Worm (Caenorhabditis elegans): ENCODE results near the gene glb-4.
A peak's percentile ranks its signal among the peaks of the same experiment; 100 is the strongest.

Gene glb-4

DNA sequence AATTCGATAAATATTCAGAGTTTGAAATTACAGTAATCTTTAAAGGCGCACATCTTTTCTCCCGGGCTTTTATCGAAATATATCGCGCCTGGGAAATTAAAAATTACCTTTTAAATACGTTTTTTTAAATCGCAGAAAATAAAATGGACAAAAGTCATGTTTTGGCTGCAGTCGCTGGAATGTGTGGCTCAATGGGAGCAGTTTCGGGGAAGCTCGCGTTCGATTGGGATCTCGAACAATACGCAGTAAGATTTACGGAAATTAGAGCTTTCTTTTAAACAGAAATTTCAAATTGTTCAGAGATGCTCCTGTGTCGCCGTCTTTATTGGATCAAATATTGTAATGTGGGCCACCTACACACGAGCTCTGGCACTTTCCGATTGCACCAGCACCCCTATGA is 18.5 kb upstream of the glb-4 start, which contains the start of gene F40F8.12:
Gene F40F8.12, plus strand, starts transcription at position 301 of the 400 bp plus-strand sequence.
- no peak for TF ChIP-seq hlh-30 (tag; optimal IDR thresholded peaks at IDR 0.05; ENCODE audit: insufficient read depth)
- no peak for TF ChIP-seq daf-16 (GFP tag; optimal IDR thresholded peaks at IDR 0.05)
- no peak for TF ChIP-seq daf-16 (tag; optimal IDR thresholded peaks at IDR 0.05)
- no peak for TF ChIP-seq nhr-102 (tag; optimal IDR thresholded peaks at IDR 0.05)
- no peak for TF ChIP-seq zfp-2 (tag; optimal IDR thresholded peaks at IDR 0.05)
- TF ChIP-seq pha-4 (GFP tag; IDR thresholded peaks at IDR 0.05), result no peak
- no peak for TF ChIP-seq pha-4 (tag; optimal IDR thresholded peaks at IDR 0.05)
- no peak for TF ChIP-seq nhr-48 (tag; optimal IDR thresholded peaks at IDR 0.05)
- no peak for TF ChIP-seq snpc-4 (tag; optimal IDR thresholded peaks at IDR 0.05)

DNA sequence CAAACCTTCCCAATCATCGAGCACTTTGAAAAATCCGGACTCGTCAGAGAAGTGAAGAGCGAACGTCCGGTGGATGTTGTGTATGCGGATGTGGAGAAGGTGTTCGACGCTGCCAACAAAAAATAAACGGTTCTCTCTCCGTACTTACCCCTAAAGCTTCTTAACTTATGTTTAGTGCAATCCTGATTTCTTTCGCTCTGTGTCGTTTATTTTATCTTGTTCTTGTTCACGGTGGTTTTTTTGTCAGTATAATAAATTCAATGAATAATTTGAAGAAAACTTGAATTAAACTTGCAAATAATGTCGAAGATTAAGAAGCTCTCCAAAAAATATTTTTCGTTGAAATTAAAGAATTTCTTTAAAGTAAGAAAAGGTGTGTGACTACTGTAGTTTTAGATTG is 18.0 kb upstream of the glb-4 start, which contains the start of gene F40F8.3:
Gene F40F8.3, plus strand, starts transcription at position 301 of the 400 bp plus-strand sequence.
- TF ChIP-seq hlh-11 (tag; optimal IDR thresholded peaks at IDR 0.05), result no peak

DNA sequence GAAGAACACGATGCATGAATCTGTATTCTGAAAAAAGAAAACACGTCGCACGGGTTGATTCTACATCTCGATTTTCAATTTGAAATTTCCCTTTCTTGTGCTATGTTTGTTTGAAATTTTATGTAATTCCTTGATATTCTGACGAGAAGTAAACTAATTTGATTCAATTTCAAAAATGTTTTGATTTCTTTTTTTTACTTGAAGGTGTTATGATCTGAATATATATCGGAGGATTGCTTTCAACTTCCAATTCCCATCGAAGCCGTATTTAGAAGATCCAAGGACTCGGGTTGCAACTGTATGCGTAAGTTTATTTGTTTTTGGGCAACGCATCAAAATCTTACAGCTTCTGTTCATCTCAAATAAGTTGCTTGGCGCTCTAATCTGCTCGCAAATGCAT is 16.4 kb upstream of the glb-4 start, which contains the start of gene F40F8.1:
Gene F40F8.1, plus strand, starts transcription at position 301 of the 400 bp plus-strand sequence.
- TF ChIP-seq tra-1 (GFP tag; IDR thresholded peaks at IDR 0.05) (no peak), nhr-11 (tag; optimal IDR thresholded peaks at IDR 0.05) (no peak), madf-9 (GFP tag; conservative IDR thresholded peaks at IDR 0.05) (no peak), zfp-2 (tag; optimal IDR thresholded peaks at IDR 0.05) (no peak), nhr-102 (tag; optimal IDR thresholded peaks at IDR 0.05) (no peak), php-3 (GFP tag; IDR thresholded peaks at IDR 0.05) (no peak), skn-1 (tag; optimal IDR thresholded peaks at IDR 0.05) (no peak), dpl-1 (GFP tag; optimal IDR thresholded peaks at IDR 0.05) (no peak), mdl-1 (tag; optimal IDR thresholded peaks at IDR 0.05) (no peak), ceh-28 (tag; optimal IDR thresholded peaks at IDR 0.05) (no peak), snpc-4 (tag; optimal IDR thresholded peaks at IDR 0.05) (no peak), lin-13 (GFP tag; optimal IDR thresholded peaks at IDR 0.05) (no peak)

DNA sequence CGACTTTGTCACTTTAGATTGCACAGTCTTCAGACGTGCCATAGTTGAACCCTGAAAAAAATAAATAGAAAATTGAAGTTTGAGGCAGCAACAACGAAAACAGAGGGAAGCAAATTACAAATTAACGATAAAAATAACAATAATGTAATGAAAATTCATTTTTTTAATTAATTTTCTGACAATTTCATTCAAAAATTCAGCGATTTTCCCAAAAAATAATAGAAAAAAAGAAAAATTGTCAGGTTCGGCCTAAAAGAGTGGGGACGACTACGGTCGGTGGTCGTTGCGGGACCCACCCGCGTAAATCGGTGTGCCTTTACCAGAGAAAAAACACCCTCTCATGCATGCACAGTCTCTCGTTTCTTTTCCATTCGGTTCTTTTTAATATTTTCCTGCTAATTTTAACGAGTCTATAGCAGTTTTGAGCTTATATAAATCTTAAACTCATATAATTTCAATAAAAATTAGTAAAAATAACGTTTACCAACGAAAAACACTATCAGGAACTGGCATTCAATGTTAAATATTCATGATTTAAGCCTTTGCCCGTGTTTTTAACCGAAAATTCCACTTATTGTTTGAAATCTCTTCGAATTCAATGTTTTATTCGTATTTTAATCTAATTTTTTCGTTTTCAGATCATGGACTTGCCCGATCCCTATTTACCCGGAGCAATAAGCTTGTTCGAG is 15.4 kb upstream of the glb-4 start, which contains the start of the genes rps-9 and lsm-1:
Gene rps-9, minus strand, starts transcription at position 51 of the 689 bp plus-strand sequence.
Gene lsm-1, plus strand, starts transcription at position 639 of the 689 bp plus-strand sequence.
- TF ChIP-seq mdt-29 (GFP tag; IDR thresholded peaks at IDR 0.05), result no peak
- TF ChIP-seq nhr-6 (tag; optimal IDR thresholded peaks at IDR 0.05), result peak; percentile 23
- no peak for TF ChIP-seq snpc-1.2 (GFP tag; IDR thresholded peaks at IDR 0.05)
- TF ChIP-seq ama-1 (optimal IDR thresholded peaks at IDR 0.05), result peak; percentile 32
- TF ChIP-seq lin-39 (tag; optimal IDR thresholded peaks at IDR 0.05), result no peak
- TF ChIP-seq dmd-6 (GFP tag; IDR thresholded peaks at IDR 0.05), result peak; percentile 25; the same call in 1 of the 2 replicates
- TF ChIP-seq ceh-28 (tag; optimal IDR thresholded peaks at IDR 0.05), result no peak
- no peak for TF ChIP-seq F37D6.2 (tag; optimal IDR thresholded peaks at IDR 0.05)
- TF ChIP-seq aha-1 (tag), result peak; percentile 23
- no peak for TF ChIP-seq ztf-7 (tag; optimal IDR thresholded peaks at IDR 0.05)
- no peak for TF ChIP-seq tra-1 (GFP tag; IDR thresholded peaks at IDR 0.05)
- no peak for TF ChIP-seq daf-16 (GFP tag; optimal IDR thresholded peaks at IDR 0.05)
- peak; percentile 32 for TF ChIP-seq daf-16 (tag; optimal IDR thresholded peaks at IDR 0.05)
- TF ChIP-seq aly-2 (tag; optimal IDR thresholded peaks at IDR 0.05), result no peak
- TF ChIP-seq lsy-2 (tag; optimal IDR thresholded peaks at IDR 0.05), result peak; percentile 49 to 98
- TF ChIP-seq hif-1 (tag; optimal IDR thresholded peaks at IDR 0.05), result peak in 1 of 2 experiments; percentile 64
- no peak for TF ChIP-seq mxl-2 (GFP tag; conservative IDR thresholded peaks at IDR 0.05)
- TF ChIP-seq lim-7 (GFP tag; IDR thresholded peaks at IDR 0.05), result no peak
- no peak for TF ChIP-seq nhr-111 (GFP tag; optimal IDR thresholded peaks at IDR 0.05)
- no peak for TF ChIP-seq ZK337.2 (GFP tag; IDR thresholded peaks at IDR 0.05)
- TF ChIP-seq lin-38 (GFP tag; IDR thresholded peaks at IDR 0.05), result peak; percentile 70
- no peak for TF ChIP-seq php-3 (GFP tag; IDR thresholded peaks at IDR 0.05)
- TF ChIP-seq zfp-2 (tag; optimal IDR thresholded peaks at IDR 0.05), result no peak
- TF ChIP-seq mdl-1 (tag; optimal IDR thresholded peaks at IDR 0.05), result no peak
- TF ChIP-seq ceh-32 (tag; optimal IDR thresholded peaks at IDR 0.05; ENCODE audit: poor library complexity), result no peak
- no peak for TF ChIP-seq zip-11 (GFP tag; IDR thresholded peaks at IDR 0.05)
- no peak for TF ChIP-seq daf-12 (tag; optimal IDR thresholded peaks at IDR 0.05)
- no peak for TF ChIP-seq set-16 (GFP tag; IDR thresholded peaks at IDR 0.05)
- TF ChIP-seq nhr-77 (tag; optimal IDR thresholded peaks at IDR 0.05), result peak; percentile 50
- no peak for TF ChIP-seq nhr-237 (tag; optimal IDR thresholded peaks at IDR 0.05)
- no peak for TF ChIP-seq egl-43 (GFP tag; IDR thresholded peaks at IDR 0.05)
- peak; percentile 60; the same call in 1 of the 2 replicates for TF ChIP-seq hmg-1.1 (GFP tag; IDR thresholded peaks at IDR 0.05)
- no peak for TF ChIP-seq Y75B8A.6 (GFP tag; IDR thresholded peaks at IDR 0.05)
